Worm (Caenorhabditis elegans): ENCODE results near the gene pag-3.

- no peak for TF ChIP-seq nhr-28 (tag; optimal IDR thresholded peaks at IDR 0.05)
- TF ChIP-seq tbx-2 (tag; optimal IDR thresholded peaks at IDR 0.05): no peak
- TF ChIP-seq zag-1 (tag; optimal IDR thresholded peaks at IDR 0.05): no peak
- TF ChIP-seq skn-1 (tag; optimal IDR thresholded peaks at IDR 0.05): no peak
- no peak for TF ChIP-seq nhr-237 (tag; optimal IDR thresholded peaks at IDR 0.05)
Measured at ce11 chrX:14954548-14954947, at the start of gene pag-3.
